Fruit fly (Drosophila melanogaster) whole organism, embryonic: ENCODE results near the gene CG34293.

ENCODE experiments used
- CG10366 ChIP-seq: fragments of 200-800 bp; sonication (Bioruptor generic); IDR thresholded peaks from 2 replicates; pipeline ENCODE4 v1.3.6; 2022; ENCODE audit warnings: missing biosample characterization, missing genetic modification characterization
- CG10462 ChIP-seq: fragments of 200-800 bp; sonication (Bioruptor generic); optimal IDR thresholded peaks from 2 replicates; lab custom pipeline; 2016; ENCODE audit warnings: missing biosample characterization, missing genetic modification characterization
- CG12219 ChIP-seq: fragments of 200-800 bp; sonication (Bioruptor generic); optimal IDR thresholded peaks from 3 replicates; lab custom pipeline; 2018; ENCODE audit warnings: missing biosample characterization, mild to moderate bottlenecking, missing genetic modification characterization
- CG12299 ChIP-seq: fragments of 200-800 bp; sonication (Bioruptor generic); optimal IDR thresholded peaks from 2 replicates; lab custom pipeline; 2018; ENCODE audit warnings: missing biosample characterization, mild to moderate bottlenecking, missing genetic modification characterization
- CG13287 ChIP-seq: fragments of 200-800 bp; sonication (Bioruptor generic); IDR thresholded peaks from 2 replicates; pipeline ENCODE4 v1.3.6; 2022; ENCODE audit warnings: missing biosample characterization, missing genetic modification characterization; ENCODE audit not compliant: partially characterized antibody
- CG13424 ChIP-seq: fragments of 200-800 bp; sonication (Bioruptor generic); optimal IDR thresholded peaks from 2 replicates; lab custom pipeline; 2019; ENCODE audit warnings: missing biosample characterization, mild to moderate bottlenecking, missing genetic modification characterization, moderate library complexity
- CG13894 ChIP-seq: fragments of 200-800 bp; sonication (Bioruptor generic); optimal IDR thresholded peaks from 3 replicates; lab custom pipeline; 2018; ENCODE audit warnings: missing biosample characterization, mild to moderate bottlenecking, missing genetic modification characterization, moderate library complexity
- CG15073 ChIP-seq: fragments of 200-800 bp; sonication (Bioruptor generic); optimal IDR thresholded peaks from 2 replicates; lab custom pipeline; 2016; ENCODE audit warnings: missing biosample characterization, missing genetic modification characterization
- CG17612 ChIP-seq: fragments of 200-800 bp; sonication (Bioruptor generic); IDR thresholded peaks from 2 replicates; pipeline ENCODE4 v1.3.6; 2022; ENCODE audit warnings: missing biosample characterization, missing genetic modification characterization
- CG18599 ChIP-seq: fragments of 200-800 bp; sonication (Bioruptor generic); optimal IDR thresholded peaks from 3 replicates; lab custom pipeline; 2017; ENCODE audit warnings: missing biosample characterization, missing genetic modification characterization, mild to moderate bottlenecking, moderate library complexity, missing genetic modification reagents
- CG30431 ChIP-seq: fragments of 200-800 bp; sonication (Bioruptor generic); optimal IDR thresholded peaks from 2 replicates; lab custom pipeline; 2017; ENCODE audit warnings: missing biosample characterization, missing genetic modification characterization
- CG42726 ChIP-seq: fragments of 200-800 bp; sonication (Bioruptor generic); IDR thresholded peaks from 2 replicates; pipeline ENCODE4 v1.3.6; 2022; ENCODE audit warnings: missing biosample characterization, missing genetic modification characterization; ENCODE audit not compliant: partially characterized antibody
- CG5180 ChIP-seq: fragments of 200-800 bp; sonication (Bioruptor generic); optimal IDR thresholded peaks from 3 replicates; lab custom pipeline; 2017; ENCODE audit warnings: missing biosample characterization, missing genetic modification characterization, mild to moderate bottlenecking, moderate library complexity, missing genetic modification reagents
- CG6654 ChIP-seq: fragments of 200-800 bp; sonication (Bioruptor generic); optimal IDR thresholded peaks from 2 replicates; lab custom pipeline; 2017; ENCODE audit warnings: missing biosample characterization, mild to moderate bottlenecking, missing genetic modification characterization
- CG8281 ChIP-seq: fragments of 200-800 bp; sonication (Bioruptor generic); optimal IDR thresholded peaks from 2 replicates; lab custom pipeline; 2018; ENCODE audit warnings: missing biosample characterization, mild to moderate bottlenecking, missing genetic modification characterization, moderate library complexity
- CG8924 ChIP-seq: fragments of 200-800 bp; optimal IDR thresholded peaks from 3 replicates; lab custom pipeline; 2019; ENCODE audit warnings: missing biosample characterization, mild to moderate bottlenecking, missing genetic modification characterization, moderate library complexity
- CG9609 ChIP-seq: fragments of 200-800 bp; sonication (Bioruptor generic); optimal IDR thresholded peaks from 3 replicates; lab custom pipeline; 2016; ENCODE audit warnings: missing biosample characterization, missing genetic modification characterization
- Chrac-16 ChIP-seq: fragments of 200-800 bp; sonication (Bioruptor generic); optimal IDR thresholded peaks from 3 replicates; lab custom pipeline; 2016; ENCODE audit warnings: missing biosample characterization, missing genetic modification characterization
- CkIIα-i1 ChIP-seq: fragments of 200-800 bp; sonication (Bioruptor generic); IDR thresholded peaks from 2 replicates; pipeline ENCODE4 v1.3.6; 2022; ENCODE audit warnings: missing biosample characterization, missing genetic modification characterization
- Dip2 ChIP-seq: fragments of 200-800 bp; sonication (Bioruptor generic); IDR thresholded peaks from 2 replicates; pipeline ENCODE4 v1.3.6; 2022; ENCODE audit warnings: missing biosample characterization, missing genetic modification characterization
- Doc2 ChIP-seq: fragments of 200-800 bp; sonication (Bioruptor generic); IDR thresholded peaks from 2 replicates; pipeline ENCODE4 v1.3.6; 2022; ENCODE audit warnings: missing biosample characterization, missing genetic modification characterization
- Doc3 ChIP-seq: fragments of 200-800 bp; sonication (Bioruptor generic); IDR thresholded peaks from 3 replicates; pipeline ENCODE4 v1.3.6; 2022; ENCODE audit warnings: missing biosample characterization, missing genetic modification characterization; ENCODE audit not compliant: partially characterized antibody
- MESR4 ChIP-seq: fragments of 200-800 bp; sonication (Bioruptor generic); optimal IDR thresholded peaks from 2 replicates; lab custom pipeline; 2018; ENCODE audit warnings: missing biosample characterization, mild to moderate bottlenecking, missing genetic modification characterization, moderate library complexity
- Myb ChIP-seq: fragments of 200-800 bp; sonication (Bioruptor generic); optimal IDR thresholded peaks from 2 replicates; lab custom pipeline; 2016; ENCODE audit warnings: missing biosample characterization, missing genetic modification characterization
- PHDP ChIP-seq: fragments of 200-800 bp; sonication (Bioruptor generic); optimal IDR thresholded peaks from 3 replicates; lab custom pipeline; 2018; ENCODE audit warnings: missing biosample characterization, mild to moderate bottlenecking, missing genetic modification characterization, moderate library complexity
- Poxn ChIP-seq: fragments of 200-800 bp; sonication (Bioruptor generic); IDR thresholded peaks from 2 replicates; pipeline ENCODE4 v1.3.6; 2022; ENCODE audit warnings: missing biosample characterization, missing genetic modification characterization
- Sry-β ChIP-seq: fragments of 200-800 bp; sonication (Bioruptor generic); optimal IDR thresholded peaks from 2 replicates; lab custom pipeline; 2018; ENCODE audit warnings: missing biosample characterization, mild to moderate bottlenecking, missing genetic modification characterization, moderate library complexity
- Stat92E ChIP-seq, 3 experiments: fragments of >200 bp in 2 of 3; fragments of 200-800 bp in 1 of 3; sonication (Bioruptor generic) in 1 of 3; optimal IDR thresholded peaks; 2 replicates each; lab custom pipeline; 2017 to 2019; ENCODE audit warnings: missing biosample characterization in 3 of 3, missing genetic modification characterization in 3 of 3, mild to moderate bottlenecking in 1 of 3, moderate library complexity in 1 of 3
- Trl ChIP-seq, 3 experiments: fragments of >200 bp in 2 of 3; fragments of 200-800 bp in 1 of 3; sonication (Bioruptor generic) in 1 of 3; optimal IDR thresholded peaks; 2 replicates in 1 of 3; 3 replicates in 2 of 3; lab custom pipeline; 2016 to 2017; ENCODE audit warnings: missing biosample characterization in 1 of 3, missing genetic modification characterization in 1 of 3
- az2 ChIP-seq: fragments of 200-800 bp; sonication (Bioruptor generic); optimal IDR thresholded peaks from 3 replicates; lab custom pipeline; 2016; ENCODE audit warnings: missing biosample characterization, missing genetic modification characterization
- bcd ChIP-seq: fragments of 200-800 bp; sonication (Bioruptor generic); optimal IDR thresholded peaks from 2 replicates; lab custom pipeline; 2017; ENCODE audit warnings: missing biosample characterization, mild to moderate bottlenecking, missing genetic modification characterization
- crp ChIP-seq, 2 experiments: fragments of 200-800 bp; sonication (Bioruptor generic); optimal IDR thresholded peaks; 2 replicates in 1 of 2; 3 replicates in 1 of 2; lab custom pipeline; 2017; ENCODE audit warnings: missing biosample characterization in 2 of 2, missing genetic modification characterization in 2 of 2, mild to moderate bottlenecking in 1 of 2, moderate library complexity in 1 of 2
- cwo ChIP-seq: fragments of 200-800 bp; sonication (Bioruptor generic); optimal IDR thresholded peaks from 3 replicates; lab custom pipeline; 2017; ENCODE audit warnings: missing biosample characterization, missing genetic modification characterization, mild to moderate bottlenecking, moderate library complexity, missing genetic modification reagents
- emc ChIP-seq: fragments of 200-800 bp; sonication (Bioruptor generic); optimal IDR thresholded peaks from 2 replicates; lab custom pipeline; 2016; ENCODE audit warnings: missing biosample characterization, missing genetic modification characterization
- grau ChIP-seq: fragments of 200-800 bp; optimal IDR thresholded peaks from 3 replicates; lab custom pipeline; 2019; ENCODE audit warnings: missing biosample characterization, mild to moderate bottlenecking, missing genetic modification characterization, moderate library complexity
- hbn ChIP-seq: fragments of 200-800 bp; sonication (Bioruptor generic); IDR thresholded peaks from 2 replicates; pipeline ENCODE4 v1.3.6; 2022; ENCODE audit warnings: missing biosample characterization, missing genetic modification characterization; ENCODE audit not compliant: partially characterized antibody
- kay ChIP-seq: fragments of 200-800 bp; sonication (Bioruptor generic); optimal IDR thresholded peaks from 2 replicates; lab custom pipeline; 2016; ENCODE audit warnings: missing biosample characterization, missing genetic modification characterization
- lbe ChIP-seq: fragments of 200-800 bp; sonication (Bioruptor generic); optimal IDR thresholded peaks from 2 replicates; lab custom pipeline; 2016; ENCODE audit warnings: missing biosample characterization, mild to moderate bottlenecking, missing genetic modification characterization
- lmd ChIP-seq: fragments of 200-800 bp; sonication (Bioruptor generic); IDR thresholded peaks from 2 replicates; pipeline ENCODE4 v1.3.6; 2022; ENCODE audit warnings: missing biosample characterization, missing genetic modification characterization
- nmo ChIP-seq: fragments of 200-800 bp; sonication (Bioruptor generic); optimal IDR thresholded peaks from 2 replicates; lab custom pipeline; 2018; ENCODE audit warnings: missing biosample characterization, mild to moderate bottlenecking, missing genetic modification characterization, moderate library complexity
- odd ChIP-seq: fragments of 200-800 bp; sonication (Bioruptor generic); optimal IDR thresholded peaks from 2 replicates; lab custom pipeline; 2017; ENCODE audit warnings: missing biosample characterization, mild to moderate bottlenecking, missing genetic modification characterization
- otp ChIP-seq: fragments of 200-800 bp; sonication (Bioruptor generic); IDR thresholded peaks from 3 replicates; pipeline ENCODE4, ENCODE4 v1.3.6; 2022; ENCODE audit warnings: missing biosample characterization, missing genetic modification characterization
- rib ChIP-seq: fragments of 200-800 bp; sonication (Bioruptor generic); IDR thresholded peaks from 2 replicates; pipeline ENCODE4 v1.3.6; 2022; ENCODE audit warnings: missing biosample characterization, missing genetic modification characterization
- ssp ChIP-seq: fragments of 200-800 bp; sonication (Bioruptor generic); IDR thresholded peaks from 2 replicates; pipeline ENCODE4 v1.3.6; 2022; ENCODE audit warnings: missing biosample characterization, missing genetic modification characterization
- tna ChIP-seq: fragments of 200-800 bp; sonication (Bioruptor generic); IDR thresholded peaks from 2 replicates; pipeline ENCODE4 v1.3.6; 2022; ENCODE audit warnings: missing biosample characterization, missing genetic modification characterization; ENCODE audit not compliant: partially characterized antibody
- trh ChIP-seq: fragments of 200-800 bp; sonication (Bioruptor generic); optimal IDR thresholded peaks from 2 replicates; lab custom pipeline; 2016; ENCODE audit warnings: missing biosample characterization, missing genetic modification characterization

CG34293 gene

DNA sequence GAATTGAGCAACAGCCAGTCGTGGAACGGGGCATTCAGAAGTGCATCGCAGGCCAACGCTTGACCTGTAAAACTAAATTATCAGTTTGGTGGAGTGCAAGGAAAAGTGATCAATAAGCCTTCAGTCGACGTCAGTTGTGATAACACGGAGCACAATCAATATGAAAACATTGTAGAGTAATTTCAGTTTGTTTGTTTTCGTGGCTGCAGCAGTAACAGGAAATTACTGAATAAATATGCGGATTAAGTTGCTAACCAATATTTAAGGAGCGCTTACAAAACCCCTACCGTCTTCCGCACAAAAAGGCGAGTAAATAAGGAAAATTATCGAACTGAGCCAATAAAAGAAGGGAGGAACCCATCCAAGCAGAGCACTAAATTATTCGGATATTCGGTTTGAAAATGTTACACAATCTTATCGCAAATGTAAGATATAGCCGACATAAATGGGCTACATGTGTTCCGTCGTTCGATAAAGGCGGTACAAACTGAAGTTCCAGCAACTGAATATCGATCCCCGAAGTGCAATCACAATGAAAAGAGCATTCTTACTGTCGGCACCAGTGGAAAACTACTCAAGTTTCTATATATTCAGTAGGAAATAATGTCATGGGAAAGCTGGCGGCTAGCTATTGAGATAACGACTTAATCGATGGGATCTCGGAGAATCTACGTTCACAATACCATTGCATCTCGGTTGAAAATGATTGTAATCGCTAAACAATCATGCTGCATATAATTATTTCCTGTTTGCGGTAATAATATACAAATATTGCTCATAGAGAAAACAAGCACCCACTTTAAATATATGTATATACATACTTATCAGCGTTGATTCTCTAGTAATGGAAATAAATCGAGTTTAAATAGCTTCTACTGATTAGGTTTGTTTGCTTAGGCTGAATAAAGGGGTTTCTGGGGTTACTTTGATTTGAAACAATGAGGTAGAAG, 29.4 kb downstream of the CG34293 start:
- peak; percentile 33 for TF ChIP-seq CG30431 (GFP tag; lab: Kevin White, UChicago)
- no peak for TF ChIP-seq Dip2
- no peak for TF ChIP-seq hbn (GFP tag; lab: Robert Waterston, UW)
- no peak for TF ChIP-seq Doc3
- TF ChIP-seq bcd (GFP tag; lab: Kevin White, UChicago), result peak; percentile 60
- TF ChIP-seq kay (GFP tag; lab: Kevin White, UChicago), result peak; percentile 28
- TF ChIP-seq Myb (GFP tag; lab: Kevin White, UChicago), result peak; percentile 15
- TF ChIP-seq rib (GFP tag; lab: Robert Waterston, UW), result no peak
- peak; percentile 66 for TF ChIP-seq PHDP
- TF ChIP-seq az2, result peak; percentile 35
- TF ChIP-seq tna, result no peak
- peak; percentile 48 for TF ChIP-seq trh
- TF ChIP-seq CG15073 (GFP tag; lab: Kevin White, UChicago), result no peak
- no peak for TF ChIP-seq Trl (optimal IDR thresholded peaks at IDR 0.05; lab: Kevin White, UChicago)
- peak; percentile 80 for TF ChIP-seq Trl (GFP tag; optimal IDR thresholded peaks at IDR 0.05; lab: Kevin White, UChicago)
- TF ChIP-seq CG9609 (GFP tag; lab: Kevin White, UChicago), result no peak
- no peak for TF ChIP-seq Poxn (GFP tag; lab: Robert Waterston, UW)
- TF ChIP-seq grau (tag; lab: Kevin White, UChicago), result peak; percentile 35
- TF ChIP-seq CG13424 (tag; lab: Kevin White, UChicago), result peak; percentile 52
- peak in 1 of 2 experiments; percentile 9 for TF ChIP-seq crp (GFP tag; optimal IDR thresholded peaks at IDR 0.05; lab: Kevin White, UChicago)
- TF ChIP-seq CG10366 (GFP tag; lab: Robert Waterston, UW), result 0 out of 2 replicates have a peak, but pooled peaks have one; percentile 12
- TF ChIP-seq Doc2 (GFP tag; lab: Robert Waterston, UW), result no peak
- 0 out of 2 replicates have a peak, but pooled peaks have one; percentile 20 for TF ChIP-seq ssp (GFP tag; lab: Robert Waterston, UW)
- TF ChIP-seq Sry-β, result peak; percentile 33
- no peak for TF ChIP-seq Stat92E (GFP tag; optimal IDR thresholded peaks at IDR 0.05; lab: Kevin White, UChicago)
- no peak for TF ChIP-seq CG13894 (tag; lab: Kevin White, UChicago)
- TF ChIP-seq lbe, result no peak
- TF ChIP-seq CG10462 (GFP tag; lab: Kevin White, UChicago), result peak; percentile 66
- TF ChIP-seq CG8281 (tag; lab: Kevin White, UChicago), result peak; percentile 67
- no peak for TF ChIP-seq CkIIα-i1 (GFP tag; lab: Robert Waterston, UW)
- TF ChIP-seq MESR4 (GFP tag; lab: Kevin White, UChicago), result peak; percentile 1
- peak; percentile 27 for TF ChIP-seq nmo (GFP tag; lab: Kevin White, UChicago)
- peak; percentile 51 for TF ChIP-seq CG12299 (tag; lab: Kevin White, UChicago)
- TF ChIP-seq CG8924 (tag; lab: Kevin White, UChicago), result peak; percentile 72
- peak; percentile 44; the same call in 1 of the 2 replicates for TF ChIP-seq lmd (GFP tag; lab: Robert Waterston, UW)
- peak; percentile 69 for TF ChIP-seq CG5180 (GFP tag; lab: Kevin White, UChicago)
- no peak for TF ChIP-seq CG17612 (GFP tag; lab: Robert Waterston, UW)
- peak; percentile 85; the same call in 2 of the 3 replicates for TF ChIP-seq otp (GFP tag; lab: Robert Waterston, UW)
- TF ChIP-seq CG42726 (GFP tag; lab: Robert Waterston, UW), result no peak
- TF ChIP-seq emc, result no peak
- TF ChIP-seq CG6654, result no peak
- TF ChIP-seq Chrac-16 (GFP tag; lab: Kevin White, UChicago), result no peak
- TF ChIP-seq CG12219, result peak; percentile 59
- TF ChIP-seq cwo (GFP tag; lab: Kevin White, UChicago), result peak; percentile 27
- peak; percentile 75 for TF ChIP-seq odd (GFP tag; lab: Kevin White, UChicago)
- TF ChIP-seq CG18599 (GFP tag; lab: Kevin White, UChicago), result peak; percentile 59
- TF ChIP-seq CG13287 (GFP tag; lab: Robert Waterston, UW), result no peak
